Worm (Caenorhabditis elegans) whole organism, midembryonic: Measurements from ENCODE around the gene C49C3.15.

Experiments
- flt-1 ChIP-seq: fragments of 200-800 bp; sonication (Bioruptor generic); IDR thresholded peaks from 2 replicates; pipeline ENCODE4 v1.3.6; 2022; ENCODE audit warnings: missing genetic modification characterization, missing compliant biosample characterization
- med-1 ChIP-seq: sonication (generic microtip); optimal IDR thresholded peaks from 2 replicates; lab custom pipeline; 2017; ENCODE audit warnings: missing genetic modification characterization, mild to moderate bottlenecking, missing compliant biosample characterization, antibody characterized with exemption, missing genetic modification reagents; ENCODE audit not compliant: insufficient read depth
- ref-1 ChIP-seq: fragments of 200-800 bp; sonication (Bioruptor generic); conservative IDR thresholded peaks from 2 replicates; pipeline ENCODE4 v1.3.6; 2022; ENCODE audit warnings: missing genetic modification reagents, missing genetic modification characterization, missing compliant biosample characterization

- TF ChIP-seq med-1 (no peak), flt-1 (GFP tag; lab: Robert Waterston, UW) (no peak), ref-1 (GFP tag; lab: Robert Waterston, UW) (no peak)
Measured at ce11 chrIV:17316398-17316797, 17.6 kb upstream of the C49C3.15 start, which contains the start of gene C49C3.20.
